Worm (Caenorhabditis elegans): Measurements from ENCODE around the gene srj-11.

The srj-11 gene

DNA sequence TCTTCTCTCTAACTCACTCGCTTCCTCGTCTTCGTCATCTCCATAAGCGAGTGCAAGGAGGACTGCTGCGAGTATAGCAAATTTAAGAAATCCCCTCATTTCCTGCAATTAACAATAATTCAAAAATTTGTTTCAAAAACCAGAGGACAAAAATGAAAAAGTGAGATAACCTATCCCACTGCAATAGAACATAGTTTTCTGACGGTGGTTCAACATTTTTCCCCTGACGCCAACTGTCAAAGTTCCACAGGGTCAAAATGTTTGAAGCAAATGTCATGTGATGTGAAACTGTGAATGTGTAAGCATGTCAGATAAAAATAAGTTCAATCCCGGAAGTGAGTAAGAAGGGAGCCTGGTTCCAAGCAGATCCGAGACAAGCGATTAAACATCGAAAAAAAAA lies 28.2 kb downstream of the srj-11 start, which contains the start of gene T28A11.19:
TSS of gene T28A11.19 (minus strand) at position 108 of the 400 bp plus-strand sequence.
- TF ChIP-seq lin-26 (GFP tag; IDR thresholded peaks at IDR 0.05) (no peak), snpc-1.3 (tag; optimal IDR thresholded peaks at IDR 0.05; ENCODE audit: insufficient read depth) (no peak), rec-8 (tag; optimal IDR thresholded peaks at IDR 0.05) (no peak), B0035.1 (tag; optimal IDR thresholded peaks at IDR 0.05) (no peak), die-1 (tag; optimal IDR thresholded peaks at IDR 0.05) (no peak), nhr-80 (tag; optimal IDR thresholded peaks at IDR 0.05) (no peak), B0261.1 (tag; optimal IDR thresholded peaks at IDR 0.05) (no peak), tlf-1 (GFP tag; optimal IDR thresholded peaks at IDR 0.05) (no peak), F37B4.10 (GFP tag; IDR thresholded peaks at IDR 0.05) (no peak), nhr-27 (tag; optimal IDR thresholded peaks at IDR 0.05) (no peak), gei-17 (GFP tag; optimal IDR thresholded peaks at IDR 0.05) (no peak), nfyb-1 (GFP tag; IDR thresholded peaks at IDR 0.05) (no peak), mcd-1 (GFP tag; IDR thresholded peaks at IDR 0.05) (no peak), aptf-3 (GFP tag; IDR thresholded peaks at IDR 0.05) (no peak), madf-3 (GFP tag; IDR thresholded peaks at IDR 0.05) (no peak), dpl-1 (GFP tag; optimal IDR thresholded peaks at IDR 0.05) (no peak), F23B12.7 (tag; optimal IDR thresholded peaks at IDR 0.05; ENCODE audit: insufficient read depth) (no peak)

- TF ChIP-seq Y95B8A.8 (GFP tag; IDR thresholded peaks at IDR 0.05), result no peak
Observed at ce11 chrV:3273156-3273555, 31.9 kb downstream of the srj-11 start, which contains the start of gene T28A11.20. Gene T28A11.20 (minus strand): TSS chrV:3273256.

DNA sequence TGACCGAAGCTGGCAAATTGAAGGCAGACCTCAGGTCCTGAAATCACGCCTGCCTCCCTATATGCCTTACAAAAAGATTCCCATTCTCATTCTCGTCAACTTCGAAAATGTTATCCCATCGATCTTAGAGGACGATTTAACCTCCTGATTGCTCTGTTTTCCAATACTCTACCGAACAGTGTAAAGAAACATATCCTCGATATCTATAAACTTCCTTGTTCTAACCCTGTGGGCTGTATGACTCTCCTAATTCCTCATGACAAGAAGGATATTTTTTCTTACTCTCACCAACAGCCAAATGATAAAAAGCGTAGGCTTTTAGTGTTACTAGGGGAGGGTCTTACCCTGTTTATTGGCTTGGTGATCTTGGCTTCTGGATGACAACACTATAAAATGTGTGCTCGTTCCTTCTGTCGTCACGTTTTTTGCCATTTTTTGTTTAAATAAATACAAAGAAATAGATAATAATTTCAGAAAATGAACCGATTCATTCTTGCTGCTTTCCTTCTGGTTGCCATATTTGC lies 32.4 kb downstream of the srj-11 start, which contains the start of gene T28A11.4:
TSS of gene T28A11.4 (plus strand) at position 474 of the 524 bp plus-strand sequence.
- TF ChIP-seq cebp-2 (GFP tag; IDR thresholded peaks at IDR 0.05) (no peak), K12H6.12 (tag; optimal IDR thresholded peaks at IDR 0.05) (no peak), ztf-22 (GFP tag; optimal IDR thresholded peaks at IDR 0.05) (no peak), F55B11.4 (tag; optimal IDR thresholded peaks at IDR 0.05; ENCODE audit: borderline replicate concordance, insufficient read depth) (no peak), B0035.1 (tag; optimal IDR thresholded peaks at IDR 0.05) (no peak), Y56A3A.18 (GFP tag; IDR thresholded peaks at IDR 0.05) (no peak), hlh-26 (GFP tag; conservative IDR thresholded peaks at IDR 0.05) (no peak), C06A6.2 (GFP tag; conservative IDR thresholded peaks at IDR 0.05) (no peak)

DNA sequence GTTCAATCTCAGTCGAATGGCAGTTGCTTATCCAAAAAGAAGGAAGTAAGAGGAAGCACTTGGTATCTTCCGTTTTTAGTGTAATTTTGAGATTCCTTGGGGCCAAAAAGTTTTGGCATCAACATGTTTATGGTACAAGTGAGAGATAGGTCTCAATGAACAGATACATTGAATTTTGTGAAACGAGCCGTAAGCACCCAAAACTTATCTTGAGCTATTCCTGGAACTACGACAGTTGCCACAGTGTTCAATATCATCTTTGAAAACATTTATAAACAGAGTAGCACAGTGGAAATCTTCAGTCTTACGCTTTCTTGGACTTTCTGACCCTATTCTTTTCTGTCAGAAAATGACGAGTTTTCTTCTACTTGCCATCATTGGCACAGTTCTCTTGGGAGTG lies 33.8 kb downstream of the srj-11 start, which contains the start of gene T28A11.3:
TSS of gene T28A11.3 (plus strand) at position 301 of the 400 bp plus-strand sequence.
- TF ChIP-seq T26A5.8 (tag; optimal IDR thresholded peaks at IDR 0.05) (no peak), snpc-1.1 (tag; optimal IDR thresholded peaks at IDR 0.05; ENCODE audit: insufficient read depth) (no peak), B0261.1 (tag; optimal IDR thresholded peaks at IDR 0.05) (no peak), ceh-91 (GFP tag; IDR thresholded peaks at IDR 0.05) (no peak), ccch-3 (GFP tag; optimal IDR thresholded peaks at IDR 0.05) (no peak), ztf-26 (tag; optimal IDR thresholded peaks at IDR 0.05) (no peak), unc-130 (GFP tag; optimal IDR thresholded peaks at IDR 0.05) (no peak), ZK185.1 (tag; optimal IDR thresholded peaks at IDR 0.05; ENCODE audit: poor library complexity, severe bottlenecking) (no peak), nfya-1 (tag; optimal IDR thresholded peaks at IDR 0.05; ENCODE audit: borderline replicate concordance, insufficient read depth) (no peak), ztf-6 (GFP tag; IDR thresholded peaks at IDR 0.05) (no peak), atf-7 (tag; optimal IDR thresholded peaks at IDR 0.05) (no peak), athp-1 (tag; optimal IDR thresholded peaks at IDR 0.05) (no peak), madf-8 (GFP tag; conservative IDR thresholded peaks at IDR 0.05) (no peak), T07F8.4 (tag; optimal IDR thresholded peaks at IDR 0.05) (no peak)

Measured in whole organism, young adult.